Fruit fly (Drosophila melanogaster): Measurements from ENCODE around the gene CG3191.

DNA sequence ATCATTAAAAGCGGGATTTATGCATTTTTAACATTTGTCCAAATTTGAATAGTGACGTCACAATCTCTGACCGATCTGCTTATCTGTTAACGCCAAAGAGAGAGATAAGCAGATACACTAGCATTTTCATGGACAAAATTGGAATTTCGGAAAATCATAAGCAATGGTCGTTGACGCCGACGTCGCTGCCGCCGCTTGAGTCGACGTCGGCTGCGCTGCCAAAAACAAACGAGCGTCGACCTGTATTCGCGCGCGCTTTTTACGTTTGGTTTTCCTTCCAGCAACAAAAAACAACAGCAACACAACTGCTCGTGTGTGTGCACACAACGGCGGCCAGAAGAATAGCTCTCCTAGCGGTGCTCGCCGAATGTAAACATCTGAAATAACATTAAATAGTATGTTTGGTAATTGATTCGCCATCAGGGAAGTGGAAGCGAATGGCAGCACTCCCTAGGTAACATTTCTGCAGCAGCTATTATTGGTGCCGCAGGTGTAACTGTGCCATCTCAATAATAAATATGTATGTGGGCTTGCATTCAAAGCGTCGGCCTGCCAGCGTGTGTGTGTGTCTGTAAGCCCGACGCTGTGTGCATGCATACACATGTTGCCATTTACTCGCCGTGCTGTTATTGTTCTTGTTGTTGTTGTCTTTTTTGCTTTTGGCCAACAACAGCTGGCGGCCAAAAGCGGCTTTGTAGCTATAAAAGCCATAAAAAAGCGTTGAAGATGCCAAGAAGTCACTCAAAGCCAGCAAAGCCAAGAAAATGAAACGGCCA lies 48.7 kb upstream of the CG3191 start:
- TF ChIP-seq CG8301 (tag; optimal IDR thresholded peaks at IDR 0.05) (peak; percentile 99), rn (GFP tag; IDR thresholded peaks at IDR 0.05) (peak; percentile 98), CG9948 (tag; optimal IDR thresholded peaks at IDR 0.05) (peak; percentile 99), Pif1B (GFP tag; optimal IDR thresholded peaks at IDR 0.05) (peak; percentile 99), Ets98B (GFP tag; IDR thresholded peaks at IDR 0.05) (peak; percentile 99), CG4496 (GFP tag; IDR thresholded peaks at IDR 0.05) (peak; percentile 100), CG8159 (tag; optimal IDR thresholded peaks at IDR 0.05) (peak; percentile 98), EcR (GFP tag; optimal IDR thresholded peaks at IDR 0.05) (peak; percentile 75)
